Worm (Caenorhabditis elegans) whole organism, young adult: ENCODE measurements around the gene alh-8.

Experiments
- B0035.1 ChIP-seq: sonication (generic microtip); optimal IDR thresholded peaks from 2 replicates; lab custom pipeline; 2016; ENCODE audit warnings: missing genetic modification characterization, mild to moderate bottlenecking, missing compliant biosample characterization, missing genotype, missing genetic modification reagents
- C06A6.2 ChIP-seq: fragments of 200-800 bp; sonication (Bioruptor generic); conservative IDR thresholded peaks from 2 replicates; pipeline ENCODE4 v1.3.6; 2022; ENCODE audit warnings: missing genetic modification characterization, missing compliant biosample characterization
- D2030.7 ChIP-seq: fragments of 200-800 bp; sonication (Bioruptor generic); IDR thresholded peaks from 2 replicates; pipeline ENCODE4 v1.3.6; 2022; ENCODE audit warnings: missing genetic modification reagents, missing genetic modification characterization, missing compliant biosample characterization
- F10E7.11 ChIP-seq: sonication (generic microtip); optimal IDR thresholded peaks from 2 replicates; lab custom pipeline; 2017; ENCODE audit warnings: mild to moderate bottlenecking, missing genetic modification characterization, moderate library complexity, missing compliant biosample characterization
- F52B5.7 ChIP-seq: sonication (generic microtip); optimal IDR thresholded peaks from 2 replicates; lab custom pipeline; 2016; ENCODE audit warnings: mild to moderate bottlenecking, missing genetic modification characterization, missing compliant biosample characterization
- F55B11.4 ChIP-seq: sonication (generic microtip); optimal IDR thresholded peaks from 2 replicates; lab custom pipeline; 2016; ENCODE audit warnings: missing compliant biosample characterization, missing genetic modification characterization, borderline replicate concordance; ENCODE audit not compliant: insufficient read depth
- F57A8.1 ChIP-seq: fragments of 200-800 bp; sonication (Bioruptor generic); optimal IDR thresholded peaks from 2 replicates; lab custom pipeline; 2018; ENCODE audit warnings: mild to moderate bottlenecking, missing genetic modification characterization, moderate library complexity, missing compliant biosample characterization
- K12H6.12 ChIP-seq: fragments of 200-800 bp; sonication (Bioruptor generic); optimal IDR thresholded peaks from 2 replicates; lab custom pipeline; 2018; ENCODE audit warnings: mild to moderate bottlenecking, missing genetic modification characterization, missing compliant biosample characterization
- akir-1 ChIP-seq: fragments of 200-800 bp; sonication (Bioruptor generic); optimal IDR thresholded peaks from 2 replicates; lab custom pipeline; 2018; ENCODE audit warnings: mild to moderate bottlenecking, missing genetic modification characterization, moderate library complexity, missing compliant biosample characterization
- athp-1 ChIP-seq: sonication (generic microtip); optimal IDR thresholded peaks from 2 replicates; lab custom pipeline; 2017; ENCODE audit warnings: mild to moderate bottlenecking, missing genetic modification characterization, missing compliant biosample characterization
- bed-2 ChIP-seq: fragments of 200-800 bp; sonication (Bioruptor generic); IDR thresholded peaks from 2 replicates; pipeline ENCODE4 v1.3.6; 2022; ENCODE audit warnings: missing genetic modification reagents, missing genetic modification characterization, missing compliant biosample characterization
- cebp-1 ChIP-seq, 2 experiments: fragments of 200-800 bp in 1 of 2; sonication (Bioruptor generic) in 1 of 2; sonication (generic microtip) in 1 of 2; IDR thresholded peaks in 1 of 2; optimal IDR thresholded peaks in 1 of 2; 2 replicates each; pipeline versions ENCODE4 v1.3.6 to Lab custom; 2017 to 2022; ENCODE audit warnings: missing compliant biosample characterization in 2 of 2, missing genetic modification characterization in 2 of 2, mild to moderate bottlenecking in 1 of 2, missing genetic modification reagents in 1 of 2, moderate library complexity in 1 of 2
- cebp-2 ChIP-seq: fragments of 200-800 bp; sonication (Bioruptor generic); IDR thresholded peaks from 2 replicates; pipeline ENCODE4 v1.3.6; 2022; ENCODE audit warnings: missing genetic modification characterization, missing compliant biosample characterization
- ceh-100 ChIP-seq: fragments of 200-800 bp; sonication (Bioruptor generic); IDR thresholded peaks from 2 replicates; pipeline ENCODE4 v1.3.6; 2022; ENCODE audit warnings: missing genetic modification reagents, missing genetic modification characterization, missing compliant biosample characterization
- ceh-27 ChIP-seq: fragments of 200-800 bp; sonication (Bioruptor generic); optimal IDR thresholded peaks from 2 replicates; lab custom pipeline; 2018; ENCODE audit warnings: mild to moderate bottlenecking, missing genetic modification characterization, moderate library complexity, missing compliant biosample characterization
- ceh-58 ChIP-seq: fragments of 200-800 bp; sonication (Bioruptor generic); IDR thresholded peaks from 2 replicates; pipeline ENCODE4 v1.3.6; 2022; ENCODE audit warnings: missing genetic modification characterization, missing compliant biosample characterization
- chd-7 ChIP-seq: sonication (generic microtip); optimal IDR thresholded peaks from 2 replicates; lab custom pipeline; 2016; ENCODE audit warnings: mild to moderate bottlenecking, missing genetic modification characterization, moderate library complexity, missing compliant biosample characterization
- die-1 ChIP-seq: sonication (generic microtip); optimal IDR thresholded peaks from 2 replicates; lab custom pipeline; 2016; ENCODE audit warnings: missing genotype, mild to moderate bottlenecking, missing genetic modification characterization, missing compliant biosample characterization
- dox-1 ChIP-seq: fragments of 200-800 bp; sonication (Bioruptor generic); IDR thresholded peaks from 2 replicates; pipeline ENCODE4 v1.3.6; 2022; ENCODE audit warnings: missing genetic modification reagents, missing genetic modification characterization, missing compliant biosample characterization
- dpff-1 ChIP-seq: sonication (generic microtip); optimal IDR thresholded peaks from 2 replicates; lab custom pipeline; 2017; ENCODE audit warnings: mild to moderate bottlenecking, missing genetic modification characterization, missing compliant biosample characterization
- efl-1 ChIP-seq: fragments of 150-350 bp; optimal IDR thresholded peaks from 2 replicates; lab custom pipeline; 2014; ENCODE audit warnings: missing biosample characterization, missing genetic modification reagents, missing genetic modification characterization
- ekl-4 ChIP-seq: fragments of 200-800 bp; sonication (Bioruptor generic); IDR thresholded peaks from 2 replicates; pipeline ENCODE4 v1.3.6; 2022; ENCODE audit warnings: missing genetic modification reagents, missing genetic modification characterization, missing compliant biosample characterization
- fkh-3 ChIP-seq: sonication (generic microtip); optimal IDR thresholded peaks from 2 replicates; lab custom pipeline; 2016; ENCODE audit warnings: mild to moderate bottlenecking, missing genetic modification characterization, missing compliant biosample characterization
- hlh-12 ChIP-seq: sonication (generic microtip); optimal IDR thresholded peaks from 2 replicates; lab custom pipeline; 2016; ENCODE audit warnings: missing genetic modification characterization, missing compliant biosample characterization
- hlh-26 ChIP-seq: fragments of 200-800 bp; sonication (Bioruptor generic); conservative IDR thresholded peaks from 2 replicates; pipeline ENCODE4 v1.3.6; 2022; ENCODE audit warnings: missing genetic modification reagents, missing genetic modification characterization, missing compliant biosample characterization
- hmg-1.2 ChIP-seq: fragments of 200-800 bp; sonication (Bioruptor generic); IDR thresholded peaks from 2 replicates; pipeline ENCODE4 v1.3.6; 2022; ENCODE audit warnings: missing genetic modification reagents, missing genetic modification characterization, missing compliant biosample characterization
- lag-1 ChIP-seq: fragments of 200-800 bp; sonication (Bioruptor generic); IDR thresholded peaks from 2 replicates; pipeline ENCODE4 v1.3.6; 2022; ENCODE audit warnings: missing genetic modification reagents, missing genetic modification characterization, missing compliant biosample characterization
- lin-35 ChIP-seq, 3 experiments: fragments of 150-350 bp in 2 of 3; sonication (generic microtip) in 1 of 3; optimal IDR thresholded peaks; 2 replicates each; lab custom pipeline; 2014 to 2018; ENCODE audit warnings: missing biosample characterization in 3 of 3, missing genetic modification characterization in 3 of 3, missing genetic modification reagents in 3 of 3
- lin-40 ChIP-seq: sonication (generic microtip); optimal IDR thresholded peaks from 2 replicates; lab custom pipeline; 2016; ENCODE audit warnings: missing genetic modification characterization, mild to moderate bottlenecking, missing compliant biosample characterization, missing genotype, missing genetic modification reagents
- lin-54 ChIP-seq: fragments of 200-800 bp; sonication (Bioruptor generic); optimal IDR thresholded peaks from 2 replicates; lab custom pipeline; 2018; ENCODE audit warnings: mild to moderate bottlenecking, missing genetic modification characterization, missing compliant biosample characterization
- madf-10 ChIP-seq: sonication (generic microtip); optimal IDR thresholded peaks from 2 replicates; lab custom pipeline; 2016; ENCODE audit warnings: mild to moderate bottlenecking, missing genetic modification characterization, missing compliant biosample characterization
- mcd-1 ChIP-seq: fragments of 200-800 bp; sonication (Bioruptor generic); IDR thresholded peaks from 2 replicates; pipeline ENCODE4 v1.3.6; 2022; ENCODE audit warnings: missing genetic modification reagents, missing genetic modification characterization, missing compliant biosample characterization
- mel-28 ChIP-seq: sonication (generic microtip); optimal IDR thresholded peaks from 2 replicates; lab custom pipeline; 2016; ENCODE audit warnings: borderline replicate concordance, mild to moderate bottlenecking, missing genetic modification characterization, missing compliant biosample characterization
- nfyb-1 ChIP-seq: fragments of 200-800 bp; sonication (Bioruptor generic); IDR thresholded peaks from 2 replicates; pipeline ENCODE4 v1.3.6; 2022; ENCODE audit warnings: missing genetic modification reagents, missing genetic modification characterization, missing compliant biosample characterization
- nhr-80 ChIP-seq: sonication (generic microtip); optimal IDR thresholded peaks from 2 replicates; lab custom pipeline; 2016; ENCODE audit warnings: missing genetic modification characterization, missing compliant biosample characterization
- pbrm-1 ChIP-seq: fragments of 200-800 bp; sonication (Bioruptor generic); IDR thresholded peaks from 2 replicates; pipeline ENCODE4 v1.3.6; 2022; ENCODE audit warnings: missing genetic modification reagents, missing genetic modification characterization, missing compliant biosample characterization
- rcor-1 ChIP-seq: fragments of 200-800 bp; sonication (Bioruptor generic); IDR thresholded peaks from 2 replicates; pipeline ENCODE4 v1.3.6; 2022; ENCODE audit warnings: missing genetic modification reagents, missing genetic modification characterization, missing compliant biosample characterization
- repo-1 ChIP-seq: sonication (generic microtip); optimal IDR thresholded peaks from 2 replicates; lab custom pipeline; 2017; ENCODE audit warnings: mild to moderate bottlenecking, missing genetic modification characterization, missing compliant biosample characterization
- tbp1 ChIP-seq: fragments of 200-800 bp; sonication (Bioruptor generic); optimal IDR thresholded peaks from 2 replicates; lab custom pipeline; 2018; ENCODE audit warnings: mild to moderate bottlenecking, missing genetic modification characterization, missing compliant biosample characterization
- unc-62 ChIP-seq: fragments of 150-350 bp; optimal IDR thresholded peaks from 2 replicates; lab custom pipeline; 2014; ENCODE audit warnings: missing biosample characterization, missing genetic modification reagents, missing genetic modification characterization
- zfh-2 ChIP-seq: fragments of 200-800 bp; sonication (Bioruptor generic); conservative IDR thresholded peaks from 2 replicates; pipeline ENCODE4 v1.3.6; 2022; ENCODE audit warnings: missing genetic modification reagents, missing genetic modification characterization, missing compliant biosample characterization
- zim-3 ChIP-seq: sonication (generic microtip); optimal IDR thresholded peaks from 2 replicates; lab custom pipeline; 2017; ENCODE audit warnings: mild to moderate bottlenecking, missing genetic modification characterization, moderate library complexity, missing compliant biosample characterization
- ztf-18 ChIP-seq: sonication (generic microtip); optimal IDR thresholded peaks from 2 replicates; lab custom pipeline; 2016; ENCODE audit warnings: missing genotype, mild to moderate bottlenecking, missing genetic modification characterization, missing compliant biosample characterization
- ztf-26 ChIP-seq: sonication (generic microtip); optimal IDR thresholded peaks from 2 replicates; lab custom pipeline; 2017; ENCODE audit warnings: missing genetic modification characterization, missing compliant biosample characterization

The alh-8 gene

ce11 chrII:11749490-11750172, 20.8 kb downstream of the alh-8 start (continued):
- peak; percentile 60 for TF ChIP-seq die-1 (tag; lab: Kevin White, UChicago)
- TF ChIP-seq ceh-100: 0 out of 2 replicates have a peak, but pooled peaks have one; percentile 24
- 0 out of 2 replicates have a peak, but pooled peaks have one; percentile 57 for TF ChIP-seq ekl-4
- TF ChIP-seq ztf-18 (tag; lab: Kevin White, UChicago): peak; percentile 66
- TF ChIP-seq nhr-80 (tag; lab: Kevin White, UChicago): peak; percentile 83
- peak; percentile 49; the same call in 1 of the 2 replicates for TF ChIP-seq bed-2 (GFP tag; lab: Robert Waterston, UW)
- TF ChIP-seq lin-35 (GFP tag; optimal IDR thresholded peaks at IDR 0.05; lab: Kevin White, UChicago): peak in 1 of 3 experiments; percentile 66
- peak; percentile 73 for TF ChIP-seq mcd-1
- TF ChIP-seq repo-1 (tag; lab: Kevin White, UChicago): peak; percentile 70
- TF ChIP-seq lin-54 (GFP tag; lab: Kevin White, UChicago): peak; percentile 26
- no peak for TF ChIP-seq hlh-12
- TF ChIP-seq madf-10: peak; percentile 81
- peak; percentile 87 for TF ChIP-seq K12H6.12 (tag; lab: Kevin White, UChicago)
- no peak for TF ChIP-seq unc-62
- peak; percentile 63 for TF ChIP-seq akir-1 (GFP tag; lab: Kevin White, UChicago)
- peak; percentile 2 for TF ChIP-seq ztf-26 (tag; lab: Kevin White, UChicago)
- peak; percentile 32 for TF ChIP-seq tbp1 (GFP tag; lab: Kevin White, UChicago)
- peak; percentile 17 for TF ChIP-seq efl-1
- no peak for TF ChIP-seq D2030.7 (GFP tag; lab: Robert Waterston, UW)
- 0 out of 2 replicates have a peak, but pooled peaks have one; percentile 50 for TF ChIP-seq cebp-1 (GFP tag; IDR thresholded peaks at IDR 0.05; lab: Robert Waterston, UW)
- peak; percentile 90 for TF ChIP-seq cebp-1 (tag; optimal IDR thresholded peaks at IDR 0.05; lab: Kevin White, UChicago)
- peak; percentile 84 for TF ChIP-seq dox-1 (GFP tag; lab: Robert Waterston, UW)
- no peak for TF ChIP-seq F55B11.4 (tag; lab: Kevin White, UChicago)
- peak; percentile 99 for TF ChIP-seq zfh-2 (GFP tag; lab: Robert Waterston, UW)
- no peak for TF ChIP-seq mel-28 (tag; lab: Kevin White, UChicago)
- TF ChIP-seq F52B5.7 (tag; lab: Kevin White, UChicago): peak; percentile 59
- peak; percentile 63 for TF ChIP-seq pbrm-1 (GFP tag; lab: Robert Waterston, UW)
- peak; percentile 74 for TF ChIP-seq chd-7 (tag; lab: Kevin White, UChicago)
- TF ChIP-seq B0035.1: peak; percentile 38
- TF ChIP-seq nfyb-1: peak; percentile 81; the same call in 1 of the 2 replicates
- TF ChIP-seq ceh-58 (GFP tag; lab: Robert Waterston, UW): no peak
- peak; percentile 53 for TF ChIP-seq athp-1 (tag; lab: Kevin White, UChicago)
- TF ChIP-seq dpff-1 (tag; lab: Kevin White, UChicago): peak; percentile 50
- TF ChIP-seq hlh-26 (GFP tag; lab: Robert Waterston, UW): no peak
- peak; percentile 55; the same call in 1 of the 2 replicates for TF ChIP-seq C06A6.2 (GFP tag; lab: Robert Waterston, UW)
- peak; percentile 91 for TF ChIP-seq lin-40
- TF ChIP-seq fkh-3: no peak
- peak; percentile 85 for TF ChIP-seq hmg-1.2 (GFP tag; lab: Robert Waterston, UW)
- peak; percentile 76 for TF ChIP-seq ceh-27 (GFP tag; lab: Kevin White, UChicago)
- no peak for TF ChIP-seq zim-3 (tag; lab: Kevin White, UChicago)
- TF ChIP-seq F10E7.11 (tag; lab: Kevin White, UChicago): peak; percentile 51
- TF ChIP-seq rcor-1 (GFP tag; lab: Robert Waterston, UW): 0 out of 2 replicates have a peak, but pooled peaks have one; percentile 8
- TF ChIP-seq cebp-2 (GFP tag; lab: Robert Waterston, UW): no peak
- TF ChIP-seq lag-1 (GFP tag; lab: Robert Waterston, UW): no peak
- TF ChIP-seq F57A8.1 (GFP tag; lab: Kevin White, UChicago): no peak
- TF ChIP-seq, all 124 proteins: peak for 48
